Worm (Caenorhabditis elegans) whole organism, L4/young adult: ENCODE results near the gene rer-1.

Experiments used
- W03F9.2 ChIP-seq: fragments of 150-350 bp; optimal IDR thresholded peaks from 2 replicates; lab custom pipeline; 2014; ENCODE audit warnings: missing biosample characterization, missing genetic modification characterization
- him-1 ChIP-seq: sonication (generic microtip); optimal IDR thresholded peaks from 2 replicates; lab custom pipeline; 2016; ENCODE audit warnings: missing genotype, missing genetic modification reagents, missing genetic modification characterization, missing compliant biosample characterization

DNA sequence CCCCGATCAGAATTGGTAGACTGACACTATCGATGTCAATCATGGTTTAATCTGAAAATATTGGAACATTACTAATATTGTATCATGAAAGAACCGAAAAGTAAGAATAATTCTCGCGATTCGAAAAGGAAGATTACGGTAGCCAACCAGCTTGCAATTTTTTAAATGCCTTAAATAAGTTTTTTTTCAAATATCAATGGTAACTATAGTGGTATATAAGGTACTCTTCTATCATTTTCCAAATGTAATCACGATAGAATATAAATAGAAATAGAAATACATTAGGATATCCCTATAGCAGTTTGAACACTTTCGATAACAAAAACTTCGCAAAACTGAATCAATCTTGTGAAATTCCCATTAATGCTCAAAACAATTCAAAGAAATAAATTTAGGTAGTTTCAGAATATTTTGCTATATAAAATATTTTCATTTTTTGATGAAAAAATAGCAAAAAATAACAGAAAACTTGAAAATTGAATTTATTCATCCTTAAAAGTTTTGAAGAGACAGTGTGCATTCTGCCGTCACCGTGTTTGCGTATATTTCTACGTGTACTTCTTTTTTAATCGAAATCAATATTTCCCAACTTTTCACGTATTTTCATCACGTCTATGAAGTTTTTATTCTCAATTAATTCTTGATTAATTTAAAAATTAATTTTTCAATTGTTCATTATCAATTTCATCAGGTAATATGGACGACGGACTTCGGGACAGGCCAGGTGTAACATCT lies at the start of gene rer-1, which contains the start of gene F46C5.9:
- TF ChIP-seq him-1 (tag; lab: Kevin White, UChicago), result no peak
- TF ChIP-seq W03F9.2, result peak; percentile 60
